Worm (Caenorhabditis elegans): ENCODE measurements around the gene srr-1.

Gene srr-1

DNA sequence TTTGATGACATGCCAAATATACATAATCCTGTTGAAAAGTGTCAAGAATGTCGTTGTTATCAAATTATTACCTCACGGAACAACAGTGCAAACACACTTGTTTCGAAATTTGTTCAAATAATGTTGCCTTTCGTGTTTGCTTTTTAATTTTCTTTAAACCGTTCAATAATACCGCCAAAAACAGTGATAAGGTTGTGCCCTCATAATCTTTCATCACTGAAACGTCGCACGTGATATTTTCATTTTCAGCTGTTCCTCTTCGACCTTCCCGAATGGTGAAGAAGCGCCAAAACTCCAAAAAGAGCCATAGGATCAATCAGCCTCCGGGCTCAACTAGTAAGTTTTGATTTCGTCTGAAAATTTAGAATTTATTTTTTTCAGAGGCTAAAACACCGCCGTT is 51.5 kb downstream of the srr-1 start, which contains the start of gene inft-2:
Gene inft-2, plus strand, starts transcription at position 248 of the 400 bp plus-strand sequence.
- TF ChIP-seq zip-5 (tag; optimal IDR thresholded peaks at IDR 0.05) (no peak), nfya-1 (tag; optimal IDR thresholded peaks at IDR 0.05) (no peak)

DNA sequence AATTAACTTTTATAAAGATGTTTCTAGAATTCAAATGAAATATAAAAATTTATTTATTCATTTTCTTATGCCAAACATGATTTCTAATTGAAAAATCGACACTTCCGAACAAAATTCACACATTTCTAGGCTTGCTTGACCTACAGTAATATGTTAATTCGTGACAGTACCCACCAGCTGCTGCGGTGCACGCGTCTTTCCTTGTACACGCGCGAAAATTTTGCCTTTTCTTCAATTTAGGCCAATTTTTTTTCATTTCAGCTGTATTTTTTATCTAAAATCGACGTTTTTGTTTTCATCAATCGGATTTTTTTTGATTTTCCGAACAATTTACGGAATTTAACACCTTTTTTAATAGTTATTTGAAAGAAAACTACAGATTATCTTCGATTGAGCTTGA is 53.5 kb downstream of the srr-1 start:
- TF ChIP-seq ceh-24 (tag; optimal IDR thresholded peaks at IDR 0.05) (no peak), fax-1 (tag; optimal IDR thresholded peaks at IDR 0.05) (no peak), C38D4.7 (GFP tag; optimal IDR thresholded peaks at IDR 0.05) (no peak), hlh-13 (GFP tag; optimal IDR thresholded peaks at IDR 0.05) (no peak)
